Worm (Caenorhabditis elegans) whole organism, L3 larva: ENCODE measurements around the gene E02C12.10.

Experiments
- aly-2 ChIP-seq: fragments of 150-350 bp; optimal IDR thresholded peaks from 2 replicates; lab custom pipeline; 2014; ENCODE audit warnings: missing biosample characterization, missing genetic modification characterization
- egl-27 ChIP-seq: sonication (generic microtip); optimal IDR thresholded peaks from 4 replicates; lab custom pipeline; 2017; ENCODE audit warnings: missing biosample characterization, missing genetic modification reagents, missing genetic modification characterization
- lin-39 ChIP-seq: fragments of 150-350 bp; optimal IDR thresholded peaks from 2 replicates; lab custom pipeline; 2018; ENCODE audit warnings: missing biosample characterization, missing genetic modification reagents, missing genetic modification characterization
- nhr-11 ChIP-seq: fragments of 150-350 bp; optimal IDR thresholded peaks from 2 replicates; lab custom pipeline; 2014; ENCODE audit warnings: missing biosample characterization, missing genetic modification characterization
- pqm-1 ChIP-seq: fragments of 150-350 bp; optimal IDR thresholded peaks from 2 replicates; lab custom pipeline; 2017; ENCODE audit warnings: missing biosample characterization, missing genetic modification characterization, inconsistent platforms
- tbx-2 ChIP-seq: sonication (generic microtip); optimal IDR thresholded peaks from 2 replicates; lab custom pipeline; 2016; ENCODE audit warnings: mild to moderate bottlenecking, missing genetic modification characterization, missing compliant biosample characterization
- unc-62 ChIP-seq: fragments of 150-350 bp; sonication (generic microtip); optimal IDR thresholded peaks from 4 replicates; lab custom pipeline; 2014; ENCODE audit warnings: missing biosample characterization, missing genetic modification reagents, missing genetic modification characterization

ce11 chrV:9406890-9407289 lies 28.7 kb upstream of the E02C12.10 start:
- TF ChIP-seq unc-62 (GFP tag; lab: Kevin White, UChicago) (no peak), nhr-11 (tag; lab: Kevin White, UChicago) (no peak), tbx-2 (tag; lab: Kevin White, UChicago) (no peak), lin-39 (tag; lab: Kevin White, UChicago) (no peak), pqm-1 (tag; lab: Kevin White, UChicago) (peak; percentile 55), egl-27 (tag; lab: Kevin White, UChicago) (no peak), aly-2 (no peak)
